Fruit fly (Drosophila melanogaster): ENCODE data around the gene CG46339.

The CG46339 gene

dm6 chr3R:26876432-26876831, 39.1 kb upstream of the CG46339 start, which contains the start of gene CG5500 (continued):
- TF ChIP-seq CG15601 (tag; optimal IDR thresholded peaks at IDR 0.05) = no peak
- no peak for TF ChIP-seq Sox100B (GFP tag; optimal IDR thresholded peaks at IDR 0.05)
- TF ChIP-seq psq (GFP tag; optimal IDR thresholded peaks at IDR 0.05) = no peak
- no peak for TF ChIP-seq ERR (GFP tag; optimal IDR thresholded peaks at IDR 0.05)
- TF ChIP-seq zen (tag; optimal IDR thresholded peaks at IDR 0.05) = no peak
- TF ChIP-seq CG32532 (GFP tag; IDR thresholded peaks at IDR 0.05) = no peak
- no peak for TF ChIP-seq Rx (GFP tag; IDR thresholded peaks at IDR 0.05)
- TF ChIP-seq Sry-δ (GFP tag; optimal IDR thresholded peaks at IDR 0.05) = peak; percentile 27
- no peak for TF ChIP-seq CG4282 (GFP tag; optimal IDR thresholded peaks at IDR 0.05)
- peak; percentile 10 for TF ChIP-seq sug (tag; optimal IDR thresholded peaks at IDR 0.05)
- peak; percentile 2 for TF ChIP-seq ac (GFP tag; optimal IDR thresholded peaks at IDR 0.05)
- TF ChIP-seq CG17361 (GFP tag; IDR thresholded peaks at IDR 0.05) = no peak
- no peak for TF ChIP-seq CG11696 (GFP tag; IDR thresholded peaks at IDR 0.05)
- no peak for TF ChIP-seq p53 (GFP tag; optimal IDR thresholded peaks at IDR 0.05)
- TF ChIP-seq HmgD (GFP tag; optimal IDR thresholded peaks at IDR 0.05) = no peak
- no peak for TF ChIP-seq pho (GFP tag; optimal IDR thresholded peaks at IDR 0.05)
- TF ChIP-seq CTCF (GFP tag; optimal IDR thresholded peaks at IDR 0.05) = no peak
- TF ChIP-seq CG7556 (GFP tag; optimal IDR thresholded peaks at IDR 0.05) = no peak
- TF ChIP-seq CG10431 (GFP tag; optimal IDR thresholded peaks at IDR 0.05) = no peak
- TF ChIP-seq az2 (GFP tag; optimal IDR thresholded peaks at IDR 0.05) = no peak
- TF ChIP-seq ken (GFP tag; IDR thresholded peaks at IDR 0.05) = no peak
- no peak for TF ChIP-seq sob (GFP tag; IDR thresholded peaks at IDR 0.05)
- TF ChIP-seq CG11085 (GFP tag; IDR thresholded peaks at IDR 0.05) = no peak
- TF ChIP-seq pfk (GFP tag; optimal IDR thresholded peaks at IDR 0.05) = no peak
- no peak for TF ChIP-seq CG9932 (GFP tag; IDR thresholded peaks at IDR 0.05)
- no peak for TF ChIP-seq CG33557 (GFP tag; optimal IDR thresholded peaks at IDR 0.05)
- no peak for TF ChIP-seq CG12219 (GFP tag; optimal IDR thresholded peaks at IDR 0.05)
- TF ChIP-seq dmrt99B (tag; optimal IDR thresholded peaks at IDR 0.05) = no peak
- TF ChIP-seq bbx (GFP tag; IDR thresholded peaks at IDR 0.05; ENCODE audit: partially characterized antibody) = peak; percentile 43
- TF ChIP-seq ewg (GFP tag; optimal IDR thresholded peaks at IDR 0.05) = no peak
- TF ChIP-seq hth (optimal IDR thresholded peaks at IDR 0.05) = no peak
- no peak for TF ChIP-seq Doc2 (GFP tag; IDR thresholded peaks at IDR 0.05)
- TF ChIP-seq CG15011 (GFP tag; optimal IDR thresholded peaks at IDR 0.05) = no peak
- TF ChIP-seq CG12942 (GFP tag; optimal IDR thresholded peaks at IDR 0.05) = no peak
- peak in 1 of 2 experiments; percentile 78 for TF ChIP-seq Pdp1 (GFP tag; optimal IDR thresholded peaks at IDR 0.05)

DNA sequence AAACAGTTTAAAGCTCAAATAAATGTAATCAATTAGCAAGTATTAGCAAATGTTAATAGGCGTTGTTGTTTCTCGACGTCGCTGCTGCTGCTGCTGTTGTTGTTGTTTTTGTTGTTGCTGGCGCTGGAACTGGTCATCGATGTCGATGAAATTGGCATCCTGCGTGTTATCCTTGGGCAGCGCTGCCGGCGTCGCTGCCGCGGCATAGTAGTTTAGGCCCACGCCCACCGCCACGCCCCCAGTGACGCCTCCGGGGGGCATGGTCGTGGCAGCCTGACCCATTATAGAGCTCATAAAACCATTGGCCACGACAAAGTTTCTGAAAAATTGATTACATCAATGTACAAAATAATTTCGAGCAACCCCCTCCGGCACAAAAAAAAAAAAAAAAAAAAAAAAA, 38.7 kb upstream of the CG46339 start:
- TF ChIP-seq Adf1 (GFP tag; IDR thresholded peaks at IDR 0.05) (peak; percentile 62; the same call in 1 of the 2 replicates), CG11695 (GFP tag; IDR thresholded peaks at IDR 0.05) (no peak), CG42726 (GFP tag; IDR thresholded peaks at IDR 0.05; ENCODE audit: partially characterized antibody) (0 out of 2 replicates have a peak, but pooled peaks have one; percentile 7), hth (optimal IDR thresholded peaks at IDR 0.05) (no peak), HmgD (GFP tag; optimal IDR thresholded peaks at IDR 0.05) (no peak), CG32532 (GFP tag; IDR thresholded peaks at IDR 0.05) (no peak), sens (GFP tag) (no peak), grau (tag; optimal IDR thresholded peaks at IDR 0.05) (no peak), CG4360 (GFP tag; IDR thresholded peaks at IDR 0.05) (peak; percentile 62; the same call in 1 of the 2 replicates), ro (GFP tag; IDR thresholded peaks at IDR 0.05) (0 out of 2 replicates have a peak, but pooled peaks have one; percentile 13), CG3065 (GFP tag; optimal IDR thresholded peaks at IDR 0.05) (peak; percentile 80), CG11723 (GFP tag; optimal IDR thresholded peaks at IDR 0.05) (no peak), CG16813 (GFP tag; IDR thresholded peaks at IDR 0.05; ENCODE audit: partially characterized antibody) (no peak), chif (GFP tag; optimal IDR thresholded peaks at IDR 0.05) (no peak), zfh1 (GFP tag; IDR thresholded peaks at IDR 0.05) (0 out of 3 replicates have a peak, but pooled peaks have one; percentile 11), Awh (GFP tag; IDR thresholded peaks at IDR 0.05) (0 out of 2 replicates have a peak, but pooled peaks have one; percentile 46), CG7987 (GFP tag; optimal IDR thresholded peaks at IDR 0.05) (no peak), PHDP (tag; optimal IDR thresholded peaks at IDR 0.05) (no peak), nmo (GFP tag; optimal IDR thresholded peaks at IDR 0.05) (no peak)
